Fruit fly (Drosophila melanogaster) S2 (cell line): ENCODE data around the gene CG4537.

Experiments used
- CG8478 ChIP-seq: fragments of >200 bp; optimal IDR thresholded peaks from 2 replicates; lab custom pipeline; 2018
- CTCF ChIP-seq, 2 experiments: fragments of >200 bp; optimal IDR thresholded peaks; 2 replicates each; lab custom pipeline; 2018

CG4537 gene

DNA sequence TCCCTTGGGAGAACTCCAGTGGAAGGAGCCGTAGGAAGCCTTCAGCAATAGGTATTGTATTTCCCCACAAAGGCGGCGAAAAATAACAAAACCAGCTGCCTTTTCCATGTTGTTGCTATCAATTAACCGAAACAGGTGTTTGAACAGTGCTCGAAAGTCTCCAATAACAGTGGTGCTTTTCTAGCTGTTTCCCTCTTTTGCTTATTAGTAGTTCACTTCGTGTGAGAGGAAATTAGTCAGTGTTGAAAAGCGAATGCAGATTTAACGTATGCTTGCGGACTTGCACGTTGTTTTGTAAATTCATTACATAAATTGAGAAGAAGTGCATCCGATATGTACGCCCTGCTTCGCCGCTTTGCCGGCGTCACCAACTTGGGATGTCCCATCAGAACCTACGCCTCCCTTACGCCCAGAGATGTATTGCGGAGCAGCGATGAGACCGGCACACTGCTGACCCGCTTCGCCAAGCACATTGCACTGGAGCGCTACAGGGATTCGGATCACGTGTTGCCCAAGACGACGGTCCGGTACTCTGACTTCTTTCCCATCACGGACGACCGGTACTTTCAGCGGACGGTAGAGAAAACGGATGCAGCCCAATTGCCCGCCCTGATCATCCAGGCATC, 48.1 kb downstream of the CG4537 start, which contains the start of the genes Datp and CG4619:
TSS of gene Datp (minus strand) at position 160 of the 626 bp plus-strand sequence.
TSS of gene CG4619 (plus strand) at position 233 of the 626 bp plus-strand sequence.
- no peak for TF ChIP-seq CTCF (optimal IDR thresholded peaks at IDR 0.05; lab: Kevin White, UChicago)
- TF ChIP-seq CG8478 (lab: Kevin White, UChicago) = no peak
